Fruit fly (Drosophila melanogaster): ENCODE measurements around the gene CG4686.

The CG4686 gene

DNA sequence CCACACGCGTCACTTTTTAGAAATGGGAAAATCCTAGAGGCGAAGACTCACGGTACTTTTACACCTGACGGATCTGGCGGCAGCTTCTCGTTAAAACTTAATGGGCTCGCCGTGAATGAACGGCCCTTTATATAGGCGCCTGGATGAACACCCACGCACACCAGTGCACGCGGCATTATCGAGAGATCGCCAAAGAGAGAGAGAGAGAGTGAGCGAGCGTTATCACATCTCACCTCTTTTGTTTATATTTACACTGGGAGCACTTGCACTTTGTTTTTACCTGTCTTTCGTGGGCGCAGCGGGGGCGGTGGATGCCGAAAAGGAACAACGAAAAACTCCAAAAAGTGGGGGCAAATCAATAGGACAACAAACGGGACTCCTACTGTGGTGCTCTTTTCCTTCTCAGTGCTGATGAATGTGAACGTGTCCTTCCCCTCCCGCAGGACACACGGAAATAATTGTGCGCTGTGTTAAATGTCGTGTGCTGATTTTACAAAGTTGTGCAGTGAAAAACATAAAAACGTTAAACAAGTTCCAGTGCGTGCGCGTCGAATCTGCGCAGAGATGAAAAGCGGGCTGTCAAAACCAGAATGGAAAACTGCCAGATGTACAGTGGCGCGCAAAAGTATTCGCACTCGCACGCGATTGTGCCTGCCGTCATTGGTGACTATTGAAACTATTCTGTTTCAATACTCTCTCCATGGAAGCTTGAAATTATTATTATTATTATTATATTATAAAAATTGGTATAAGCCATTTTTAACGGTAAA lies 11.0 kb downstream of the CG4686 start, which contains the start of gene Mrp5:
Mrp5 (minus strand) TSS at position 561 of the 770 bp plus-strand sequence.
- TF ChIP-seq Hr83 (GFP tag; optimal IDR thresholded peaks at IDR 0.05; ENCODE audit: poor library complexity, severe bottlenecking), result peak; percentile 71
- no peak for TF ChIP-seq Hr78 (GFP tag; optimal IDR thresholded peaks at IDR 0.05)
- no peak for TF ChIP-seq OdsH (GFP tag; optimal IDR thresholded peaks at IDR 0.05)
- no peak for TF ChIP-seq Sp1 (GFP tag; optimal IDR thresholded peaks at IDR 0.05)
- TF ChIP-seq Vsx2 (GFP tag; optimal IDR thresholded peaks at IDR 0.05; ENCODE audit: partially characterized antibody), result no peak
- no peak for TF ChIP-seq Hnf4 (GFP tag; optimal IDR thresholded peaks at IDR 0.05)
- no peak for TF ChIP-seq ey (GFP tag; optimal IDR thresholded peaks at IDR 0.05)
- no peak for TF ChIP-seq jim (GFP tag; optimal IDR thresholded peaks at IDR 0.05)
- no peak for TF ChIP-seq dsf (GFP tag; optimal IDR thresholded peaks at IDR 0.05; ENCODE audit: borderline replicate concordance)
- TF ChIP-seq CrebA (GFP tag; optimal IDR thresholded peaks at IDR 0.05; ENCODE audit: borderline replicate concordance), result no peak
- peak; percentile 74 for TF ChIP-seq Dif (GFP tag; optimal IDR thresholded peaks at IDR 0.05; ENCODE audit: partially characterized antibody)
- TF ChIP-seq rgr (GFP tag; optimal IDR thresholded peaks at IDR 0.05), result no peak
- TF ChIP-seq CG9705 (GFP tag; optimal IDR thresholded peaks at IDR 0.05), result no peak
- TF ChIP-seq Jra (GFP tag; optimal IDR thresholded peaks at IDR 0.05), result no peak
- TF ChIP-seq Dfd (GFP tag; optimal IDR thresholded peaks at IDR 0.05), result no peak
- no peak for TF ChIP-seq sage (GFP tag; optimal IDR thresholded peaks at IDR 0.05)
- no peak for TF ChIP-seq Rel (GFP tag; optimal IDR thresholded peaks at IDR 0.05)
- TF ChIP-seq Rel (tag; optimal IDR thresholded peaks at IDR 0.05), result no peak
- no peak for TF ChIP-seq lola (GFP tag; optimal IDR thresholded peaks at IDR 0.05)
- no peak for TF ChIP-seq tai (GFP tag; optimal IDR thresholded peaks at IDR 0.05)
- TF ChIP-seq Abd-B (GFP tag; optimal IDR thresholded peaks at IDR 0.05), result no peak
- TF ChIP-seq sv (GFP tag; optimal IDR thresholded peaks at IDR 0.05), result no peak
- no peak for TF ChIP-seq brk (GFP tag; optimal IDR thresholded peaks at IDR 0.05)
- peak in 1 of 2 experiments; percentile 13 for TF ChIP-seq foxo (GFP tag; optimal IDR thresholded peaks at IDR 0.05)
- TF ChIP-seq psq (GFP tag; optimal IDR thresholded peaks at IDR 0.05), result peak; percentile 82
- no peak for TF ChIP-seq Mio (GFP tag; optimal IDR thresholded peaks at IDR 0.05)
- peak; percentile 12 for TF ChIP-seq br (GFP tag; optimal IDR thresholded peaks at IDR 0.05)
- TF ChIP-seq fru (GFP tag; optimal IDR thresholded peaks at IDR 0.05), result peak; percentile 23
- peak in 1 of 2 experiments; percentile 83 for TF ChIP-seq dl (GFP tag; optimal IDR thresholded peaks at IDR 0.05; ENCODE audit: insufficient read depth in 1 of 2, partially characterized antibody in 2 of 2)
- peak; percentile 60 for TF ChIP-seq h (GFP tag; optimal IDR thresholded peaks at IDR 0.05)
- no peak for TF ChIP-seq woc (GFP tag; optimal IDR thresholded peaks at IDR 0.05)
- no peak for TF ChIP-seq pan (optimal IDR thresholded peaks at IDR 0.05)
- no peak for TF ChIP-seq Myc (optimal IDR thresholded peaks at IDR 0.05)

DNA sequence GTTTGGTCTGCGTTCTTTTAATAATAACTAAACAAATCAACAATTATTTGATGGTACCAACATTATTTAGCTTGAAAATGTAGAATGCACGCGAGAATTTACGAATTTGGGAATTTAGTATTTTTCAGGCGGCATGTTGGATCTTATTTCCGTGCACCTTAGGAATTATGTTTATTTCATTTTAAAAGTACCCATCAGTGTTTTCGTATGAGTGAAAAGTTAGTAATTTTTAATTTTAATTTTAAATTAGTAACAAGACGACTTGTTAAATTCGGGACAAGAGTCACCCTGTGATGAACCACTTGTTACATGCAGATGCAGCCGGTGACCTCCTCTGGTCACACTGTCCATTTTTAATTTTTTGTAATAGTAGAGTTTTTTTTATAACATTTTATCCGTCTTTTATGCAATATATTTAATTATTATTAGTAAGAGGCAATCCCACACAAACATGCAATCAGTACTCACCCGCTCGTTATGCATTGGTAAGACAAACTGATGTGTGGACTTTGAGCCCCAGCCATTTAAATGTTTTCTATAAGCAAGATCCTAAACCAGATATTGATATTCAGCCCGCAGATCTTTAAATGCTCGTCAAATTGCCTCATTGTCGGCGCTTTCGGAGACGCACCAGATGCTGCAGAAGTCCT lies 13.3 kb downstream of the CG4686 start, which contains the start of the genes CG17186 and Arc42:
CG17186 (minus strand) TSS at position 88 of the 650 bp plus-strand sequence.
Arc42 (plus strand) TSS at position 311 of the 650 bp plus-strand sequence.
- TF ChIP-seq Jra (GFP tag; optimal IDR thresholded peaks at IDR 0.05), result peak; percentile 62
- peak; percentile 24 for TF ChIP-seq HLH106 (tag; optimal IDR thresholded peaks at IDR 0.05)
- TF ChIP-seq Sp1 (GFP tag; optimal IDR thresholded peaks at IDR 0.05), result peak; percentile 1
- TF ChIP-seq Hr78 (GFP tag; optimal IDR thresholded peaks at IDR 0.05), result no peak
- TF ChIP-seq Rel (GFP tag; optimal IDR thresholded peaks at IDR 0.05), result no peak
- TF ChIP-seq Rel (tag; optimal IDR thresholded peaks at IDR 0.05), result peak; percentile 72
- TF ChIP-seq h (GFP tag; optimal IDR thresholded peaks at IDR 0.05), result peak; percentile 51
- TF ChIP-seq fru (GFP tag; optimal IDR thresholded peaks at IDR 0.05), result peak; percentile 32
- TF ChIP-seq Hnf4 (GFP tag; optimal IDR thresholded peaks at IDR 0.05), result peak; percentile 78
- peak in 1 of 2 experiments; percentile 46 for TF ChIP-seq foxo (GFP tag; optimal IDR thresholded peaks at IDR 0.05)
- peak; percentile 50 for TF ChIP-seq sage (GFP tag; optimal IDR thresholded peaks at IDR 0.05)
- TF ChIP-seq Dif (GFP tag; optimal IDR thresholded peaks at IDR 0.05; ENCODE audit: partially characterized antibody), result no peak

Measured in whole organism, wandering third instar larva.